Worm (Caenorhabditis elegans) whole organism, L1 larva: ENCODE results near the gene nhr-214.

Source experiments
- ces-1 ChIP-seq: fragments of 150-350 bp; optimal IDR thresholded peaks from 2 replicates; lab custom pipeline; 2014; ENCODE audit warnings: missing biosample characterization, missing genetic modification reagents, missing genetic modification characterization
- lsy-2 ChIP-seq, 2 experiments: fragments of 150-350 bp; optimal IDR thresholded peaks; 2 replicates each; lab custom pipeline; 2014; ENCODE audit warnings: missing biosample characterization in 2 of 2, missing genetic modification characterization in 2 of 2
- nhr-20 ChIP-seq: sonication (generic microtip); optimal IDR thresholded peaks from 2 replicates; lab custom pipeline; 2016; ENCODE audit warnings: mild to moderate bottlenecking, missing genetic modification characterization, missing compliant biosample characterization
- pqm-1 ChIP-seq: sonication (generic microtip); optimal IDR thresholded peaks from 3 replicates; lab custom pipeline; 2017; ENCODE audit warnings: missing biosample characterization, missing genetic modification characterization

DNA sequence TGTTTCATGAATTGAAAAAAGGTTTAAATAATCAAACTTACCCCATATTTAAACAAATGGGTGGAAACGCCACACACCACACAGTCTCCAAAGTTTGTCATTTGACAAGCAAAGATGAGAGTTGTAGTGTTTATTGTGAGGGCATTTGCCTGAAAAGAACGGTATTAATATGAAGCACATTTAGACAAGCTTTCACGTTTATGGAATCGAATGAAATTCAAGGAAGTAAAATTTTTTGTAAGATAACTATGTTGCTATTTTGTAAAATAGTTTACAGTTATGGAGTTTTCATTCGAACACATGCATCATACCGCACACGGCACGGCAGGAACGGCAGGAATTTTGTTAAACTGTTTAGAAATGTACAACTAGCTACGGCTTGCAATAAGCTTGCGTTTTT lies 2.9 kb upstream of the nhr-214 start, which contains the start of gene nhr-272:
- TF ChIP-seq pqm-1 (tag; lab: Kevin White, UChicago) (no peak), lsy-2 (tag; optimal IDR thresholded peaks at IDR 0.05; lab: Kevin White, UChicago) (no peak), ces-1 (GFP tag; lab: Kevin White, UChicago) (no peak), nhr-20 (tag; lab: Kevin White, UChicago) (no peak)
